Fruit fly (Drosophila melanogaster): ENCODE measurements around the gene hth.
A peak's percentile ranks its signal among the peaks of the same experiment; 100 is the strongest.

hth gene

dm6 chr3R:10498620-10499019 is 140.7 kb downstream of the hth start (continued):
- TF ChIP-seq dimm (GFP tag; IDR thresholded peaks at IDR 0.05) = no peak
- TF ChIP-seq CTCF (GFP tag; optimal IDR thresholded peaks at IDR 0.05) = no peak
- no peak for TF ChIP-seq dm (GFP tag; optimal IDR thresholded peaks at IDR 0.05)
- TF ChIP-seq zfh2 (GFP tag; optimal IDR thresholded peaks at IDR 0.05) = no peak
- no peak for TF ChIP-seq CkIIα-i1 (GFP tag; IDR thresholded peaks at IDR 0.05)
- TF ChIP-seq CG43689 (GFP tag; IDR thresholded peaks at IDR 0.05) = no peak
- TF ChIP-seq insv (GFP tag; optimal IDR thresholded peaks at IDR 0.05) = no peak
- TF ChIP-seq Nf-YC (tag; optimal IDR thresholded peaks at IDR 0.05) = no peak
- TF ChIP-seq CG15601 (tag; optimal IDR thresholded peaks at IDR 0.05) = peak; percentile 16
- no peak for TF ChIP-seq prd (optimal IDR thresholded peaks at IDR 0.05)
- TF ChIP-seq prd (GFP tag; IDR thresholded peaks at IDR 0.05) = peak; percentile 43; the same call in 2 of the 3 replicates
- TF ChIP-seq Optix (GFP tag; IDR thresholded peaks at IDR 0.05) = no peak
- no peak for TF ChIP-seq ro (GFP tag; IDR thresholded peaks at IDR 0.05)
- TF ChIP-seq CG10654 (GFP tag; optimal IDR thresholded peaks at IDR 0.05) = no peak
- no peak for TF ChIP-seq CG13287 (GFP tag; IDR thresholded peaks at IDR 0.05; ENCODE audit: partially characterized antibody)
- TF ChIP-seq zf30C (GFP tag; optimal IDR thresholded peaks at IDR 0.05) = no peak
- peak; percentile 14 for TF ChIP-seq CG6813 (GFP tag; optimal IDR thresholded peaks at IDR 0.05)
- no peak for TF ChIP-seq CG6654 (GFP tag; optimal IDR thresholded peaks at IDR 0.05)
- peak; percentile 12 for TF ChIP-seq scrt (GFP tag; optimal IDR thresholded peaks at IDR 0.05)
- no peak for TF ChIP-seq abd-A (tag; optimal IDR thresholded peaks at IDR 0.05)
- peak; percentile 3 for TF ChIP-seq CG17385 (GFP tag; optimal IDR thresholded peaks at IDR 0.05)
- TF ChIP-seq bowl (GFP tag; IDR thresholded peaks at IDR 0.05) = no peak
- TF ChIP-seq Dip2 (GFP tag; IDR thresholded peaks at IDR 0.05) = no peak
- no peak for TF ChIP-seq fru (optimal IDR thresholded peaks at IDR 0.05)
- TF ChIP-seq wdn (GFP tag; IDR thresholded peaks at IDR 0.05) = no peak
- no peak for TF ChIP-seq CG12744 (GFP tag; optimal IDR thresholded peaks at IDR 0.05)
- no peak for TF ChIP-seq CG17568 (GFP tag; optimal IDR thresholded peaks at IDR 0.05)
- peak; percentile 33 for TF ChIP-seq lab (GFP tag; optimal IDR thresholded peaks at IDR 0.05)
- TF ChIP-seq Fer3 (tag; optimal IDR thresholded peaks at IDR 0.05) = peak; percentile 22
- TF ChIP-seq hth (optimal IDR thresholded peaks at IDR 0.05) = no peak
- no peak for TF ChIP-seq ash1 (GFP tag; optimal IDR thresholded peaks at IDR 0.05)
- no peak for TF ChIP-seq CG17612 (GFP tag; IDR thresholded peaks at IDR 0.05)
- TF ChIP-seq sisA (GFP tag; IDR thresholded peaks at IDR 0.05) = no peak
- no peak for TF ChIP-seq CG9437 (GFP tag; optimal IDR thresholded peaks at IDR 0.05)
- TF ChIP-seq hbn (GFP tag; IDR thresholded peaks at IDR 0.05; ENCODE audit: partially characterized antibody) = no peak
- no peak for TF ChIP-seq CG1024 (GFP tag; IDR thresholded peaks at IDR 0.05)
- TF ChIP-seq Ets97D (GFP tag; optimal IDR thresholded peaks at IDR 0.05) = no peak
- no peak for TF ChIP-seq CG3995 (GFP tag; optimal IDR thresholded peaks at IDR 0.05)
- TF ChIP-seq stc (GFP tag; IDR thresholded peaks at IDR 0.05) = no peak
- no peak for TF ChIP-seq Antp (GFP tag; optimal IDR thresholded peaks at IDR 0.05)
- TF ChIP-seq eve (GFP tag; optimal IDR thresholded peaks at IDR 0.05) = peak in 1 of 2 experiments; percentile 66
- TF ChIP-seq Atf-2 (GFP tag; optimal IDR thresholded peaks at IDR 0.05) = no peak
- TF ChIP-seq Trl (optimal IDR thresholded peaks at IDR 0.05) = no peak
- no peak for TF ChIP-seq Trl (GFP tag; optimal IDR thresholded peaks at IDR 0.05)
- TF ChIP-seq CG10462 (GFP tag; optimal IDR thresholded peaks at IDR 0.05) = no peak
- no peak for TF ChIP-seq H2.0 (GFP tag; IDR thresholded peaks at IDR 0.05)
- no peak for TF ChIP-seq usp (GFP tag; optimal IDR thresholded peaks at IDR 0.05)
- no peak for TF ChIP-seq Max (GFP tag; optimal IDR thresholded peaks at IDR 0.05)
- TF ChIP-seq Ets65A (GFP tag) = no peak
- TF ChIP-seq Taf1 (GFP tag; IDR thresholded peaks at IDR 0.05) = no peak
- TF ChIP-seq CG33213 (GFP tag; optimal IDR thresholded peaks at IDR 0.05) = no peak
- no peak for TF ChIP-seq so (GFP tag; IDR thresholded peaks at IDR 0.05)
- no peak for TF ChIP-seq Hand (GFP tag; optimal IDR thresholded peaks at IDR 0.05)
- TF ChIP-seq Dip3 (GFP tag; optimal IDR thresholded peaks at IDR 0.05) = no peak
- TF ChIP-seq NC2β (GFP tag; optimal IDR thresholded peaks at IDR 0.05) = no peak

All from whole organism, embryonic.